Fruit fly (Drosophila melanogaster) whole organism, prepupa: ENCODE data around the gene MICU3.

Source experiments
- Blimp-1 ChIP-seq: fragments of 200-800 bp; sonication (Bioruptor generic); optimal IDR thresholded peaks from 3 replicates; lab custom pipeline; 2017; ENCODE audit warnings: missing biosample characterization, missing genetic modification characterization, mild to moderate bottlenecking, moderate library complexity, missing genetic modification reagents
- CG10631 ChIP-seq: fragments of 200-800 bp; sonication (Bioruptor generic); optimal IDR thresholded peaks from 2 replicates; lab custom pipeline; 2016; ENCODE audit warnings: missing biosample characterization, missing genetic modification characterization
- CG10669 ChIP-seq: fragments of 200-800 bp; sonication (Bioruptor generic); optimal IDR thresholded peaks from 3 replicates; lab custom pipeline; 2018; ENCODE audit warnings: missing biosample characterization, mild to moderate bottlenecking, missing genetic modification characterization, moderate library complexity
- CG11294 ChIP-seq: fragments of 200-800 bp; sonication (Bioruptor generic); IDR thresholded peaks from 2 replicates; pipeline ENCODE4 v1.3.6; 2022; ENCODE audit warnings: missing biosample characterization, missing genetic modification characterization
- CG11762 ChIP-seq: fragments of 200-800 bp; sonication (Bioruptor generic); optimal IDR thresholded peaks from 3 replicates; lab custom pipeline; 2016; ENCODE audit warnings: missing biosample characterization, missing genetic modification characterization; ENCODE audit not compliant: insufficient read depth
- CG15336 ChIP-seq: fragments of 200-800 bp; sonication (Bioruptor generic); IDR thresholded peaks from 2 replicates; pipeline ENCODE4 v1.3.6; 2022; ENCODE audit warnings: missing biosample characterization, missing genetic modification characterization
- CG1621 ChIP-seq: fragments of 200-800 bp; sonication (Bioruptor generic); optimal IDR thresholded peaks from 3 replicates; lab custom pipeline; 2018; ENCODE audit warnings: missing biosample characterization, mild to moderate bottlenecking, missing genetic modification characterization
- CG16779 ChIP-seq: fragments of 200-800 bp; sonication (Bioruptor generic); optimal IDR thresholded peaks from 3 replicates; lab custom pipeline; 2017; ENCODE audit warnings: missing biosample characterization, mild to moderate bottlenecking, missing genetic modification characterization
- CG34406 ChIP-seq: fragments of 200-800 bp; sonication (Bioruptor generic); optimal IDR thresholded peaks from 3 replicates; lab custom pipeline; 2016; ENCODE audit warnings: missing biosample characterization, missing genetic modification characterization
- CG3919 ChIP-seq: fragments of 200-800 bp; sonication (Bioruptor generic); optimal IDR thresholded peaks from 3 replicates; lab custom pipeline; 2016; ENCODE audit warnings: missing biosample characterization, missing genetic modification characterization
- CG4318 ChIP-seq: fragments of 200-800 bp; sonication (Bioruptor generic); optimal IDR thresholded peaks from 3 replicates; lab custom pipeline; 2017; ENCODE audit warnings: missing biosample characterization, mild to moderate bottlenecking, missing genetic modification characterization
- CG6163 ChIP-seq: fragments of 200-800 bp; sonication (Bioruptor generic); IDR thresholded peaks from 3 replicates; pipeline ENCODE4 v1.3.6; 2022; ENCODE audit warnings: missing biosample characterization, missing genetic modification characterization
- CG6792 ChIP-seq: fragments of 200-800 bp; sonication (Bioruptor generic); optimal IDR thresholded peaks from 3 replicates; lab custom pipeline; 2016; ENCODE audit warnings: missing biosample characterization, missing genetic modification characterization
- CG6808 ChIP-seq: fragments of 200-800 bp; sonication (Bioruptor generic); optimal IDR thresholded peaks from 3 replicates; lab custom pipeline; 2017; ENCODE audit warnings: missing biosample characterization, missing genetic modification characterization, mild to moderate bottlenecking, moderate library complexity, missing genetic modification reagents
- CG7368 ChIP-seq: fragments of 200-800 bp; sonication (Bioruptor generic); optimal IDR thresholded peaks from 3 replicates; lab custom pipeline; 2016; ENCODE audit warnings: missing biosample characterization, missing genetic modification characterization
- CG8119 ChIP-seq: fragments of 200-800 bp; sonication (Bioruptor generic); IDR thresholded peaks from 3 replicates; pipeline ENCODE4 v1.3.6; 2022; ENCODE audit warnings: missing biosample characterization, missing genetic modification characterization
- CG8319 ChIP-seq: fragments of 200-800 bp; sonication (Bioruptor generic); optimal IDR thresholded peaks from 3 replicates; lab custom pipeline; 2016; ENCODE audit warnings: missing biosample characterization, missing genetic modification characterization
- CG8632 ChIP-seq: fragments of 200-800 bp; sonication (Bioruptor generic); optimal IDR thresholded peaks from 3 replicates; lab custom pipeline; 2016; ENCODE audit warnings: missing biosample characterization, missing genetic modification characterization
- CG9139 ChIP-seq: fragments of 200-800 bp; sonication (Bioruptor generic); optimal IDR thresholded peaks from 3 replicates; lab custom pipeline; 2017; ENCODE audit warnings: missing biosample characterization, mild to moderate bottlenecking, missing genetic modification characterization
- Eip75B ChIP-seq: fragments of 200-800 bp; sonication (Bioruptor generic); optimal IDR thresholded peaks from 3 replicates; lab custom pipeline; 2016; ENCODE audit warnings: missing biosample characterization, missing genetic modification characterization
- Eip78C ChIP-seq: fragments of 200-800 bp; sonication (Bioruptor generic); peaks from one replicate; lab custom pipeline; 2016; ENCODE audit warnings: missing biosample characterization, missing genetic modification characterization
- Eip93F ChIP-seq: fragments of 200-800 bp; sonication (Bioruptor generic); optimal IDR thresholded peaks from 2 replicates; lab custom pipeline; 2016; ENCODE audit warnings: missing biosample characterization, mild to moderate bottlenecking, missing genetic modification characterization
- Ets21C ChIP-seq: fragments of 200-800 bp; sonication (Bioruptor generic); optimal IDR thresholded peaks from 3 replicates; lab custom pipeline; 2016; ENCODE audit warnings: missing biosample characterization, missing genetic modification characterization
- Ets96B ChIP-seq: fragments of 200-800 bp; optimal IDR thresholded peaks from 2 replicates; lab custom pipeline; 2019; ENCODE audit warnings: missing biosample characterization, mild to moderate bottlenecking, missing genetic modification characterization, moderate library complexity
- Gug ChIP-seq: fragments of 200-800 bp; sonication (Bioruptor generic); IDR thresholded peaks from 2 replicates; pipeline ENCODE4 v1.3.6; 2022; ENCODE audit warnings: missing biosample characterization, missing genetic modification characterization
- Hr38 ChIP-seq: sonication (Bioruptor generic); optimal IDR thresholded peaks from 2 replicates; lab custom pipeline; 2016; ENCODE audit warnings: missing biosample characterization, missing genetic modification characterization
- Hr4 ChIP-seq: fragments of 200-800 bp; sonication (Bioruptor generic); optimal IDR thresholded peaks from 3 replicates; lab custom pipeline; 2016; ENCODE audit warnings: missing biosample characterization, missing genetic modification characterization
- Lpt ChIP-seq: fragments of 200-800 bp; sonication (Bioruptor generic); optimal IDR thresholded peaks from 3 replicates; lab custom pipeline; 2016; ENCODE audit warnings: missing biosample characterization, missing genetic modification characterization
- Met ChIP-seq: fragments of 200-800 bp; sonication (Bioruptor generic); optimal IDR thresholded peaks from 3 replicates; lab custom pipeline; 2016; ENCODE audit warnings: missing biosample characterization, missing genetic modification characterization
- OdsH ChIP-seq: fragments of 200-800 bp; sonication (Bioruptor generic); optimal IDR thresholded peaks from 3 replicates; lab custom pipeline; 2016; ENCODE audit warnings: missing biosample characterization, missing genetic modification characterization
- Smox ChIP-seq: fragments of 200-800 bp; sonication (Bioruptor generic); optimal IDR thresholded peaks from 3 replicates; lab custom pipeline; 2016; ENCODE audit warnings: missing biosample characterization, missing genetic modification characterization
- Sox102F ChIP-seq: fragments of 200-800 bp; sonication (Bioruptor generic); optimal IDR thresholded peaks from 2 replicates; lab custom pipeline; 2016; ENCODE audit warnings: missing biosample characterization, mild to moderate bottlenecking, missing genetic modification characterization
- Sox14 ChIP-seq: fragments of 200-800 bp; sonication (Bioruptor generic); optimal IDR thresholded peaks from 3 replicates; lab custom pipeline; 2016; ENCODE audit warnings: missing biosample characterization, missing genetic modification characterization
- achi ChIP-seq: fragments of 200-800 bp; sonication (Bioruptor generic); optimal IDR thresholded peaks from 3 replicates; lab custom pipeline; 2016; ENCODE audit warnings: missing biosample characterization, missing genetic modification characterization
- acj6 ChIP-seq: fragments of 200-800 bp; sonication (Bioruptor generic); optimal IDR thresholded peaks from 3 replicates; lab custom pipeline; 2016; ENCODE audit warnings: missing biosample characterization, missing genetic modification characterization
- cyc ChIP-seq: fragments of 200-800 bp; sonication (Bioruptor generic); optimal IDR thresholded peaks from 3 replicates; lab custom pipeline; 2016; ENCODE audit warnings: missing biosample characterization, missing genetic modification characterization
- dac ChIP-seq: fragments of 200-800 bp; sonication (Bioruptor generic); optimal IDR thresholded peaks from 2 replicates; lab custom pipeline; 2017; ENCODE audit warnings: missing biosample characterization, mild to moderate bottlenecking, missing genetic modification characterization
- eg ChIP-seq: fragments of 200-800 bp; sonication (Bioruptor generic); IDR thresholded peaks from 3 replicates; pipeline ENCODE4 v1.3.6; 2022; ENCODE audit warnings: missing biosample characterization, missing genetic modification characterization
- esn ChIP-seq: fragments of 200-800 bp; sonication (Bioruptor generic); optimal IDR thresholded peaks from 2 replicates; lab custom pipeline; 2016; ENCODE audit warnings: missing biosample characterization, mild to moderate bottlenecking, missing genetic modification characterization, moderate library complexity
- fd59A ChIP-seq: fragments of 200-800 bp; sonication (Bioruptor generic); optimal IDR thresholded peaks from 2 replicates; lab custom pipeline; 2017; ENCODE audit warnings: missing biosample characterization, mild to moderate bottlenecking, missing genetic modification characterization, missing genetic modification reagents
- fd85E ChIP-seq: fragments of 200-800 bp; sonication (Bioruptor generic); optimal IDR thresholded peaks from 3 replicates; lab custom pipeline; 2016; ENCODE audit warnings: missing biosample characterization, missing genetic modification characterization
- fkh ChIP-seq: fragments of 200-800 bp; sonication (Bioruptor generic); optimal IDR thresholded peaks from 3 replicates; lab custom pipeline; 2017; ENCODE audit warnings: missing biosample characterization, mild to moderate bottlenecking, missing genetic modification characterization, moderate library complexity
- lz ChIP-seq: fragments of 200-800 bp; sonication (Bioruptor generic); optimal IDR thresholded peaks from 3 replicates; lab custom pipeline; 2016; ENCODE audit warnings: missing biosample characterization, missing genetic modification characterization
- net ChIP-seq: fragments of 200-800 bp; sonication (Bioruptor generic); optimal IDR thresholded peaks from 3 replicates; lab custom pipeline; 2016; ENCODE audit warnings: missing biosample characterization, missing genetic modification characterization
- pdm3 ChIP-seq: fragments of 200-800 bp; sonication (Bioruptor generic); optimal IDR thresholded peaks from 3 replicates; lab custom pipeline; 2016; ENCODE audit warnings: missing biosample characterization, missing genetic modification characterization
- salr ChIP-seq, 2 experiments: fragments of 200-800 bp; sonication (Bioruptor generic); optimal IDR thresholded peaks; 3 replicates each; lab custom pipeline; 2016 to 2018; ENCODE audit warnings: missing biosample characterization in 2 of 2, missing genetic modification characterization in 2 of 2, mild to moderate bottlenecking in 1 of 2
- spab ChIP-seq: fragments of 200-800 bp; sonication (Bioruptor generic); optimal IDR thresholded peaks from 2 replicates; lab custom pipeline; 2017; ENCODE audit warnings: missing biosample characterization, mild to moderate bottlenecking, missing genetic modification characterization, missing genetic modification reagents
- svp ChIP-seq: fragments of 200-800 bp; sonication (Bioruptor generic); peaks from one replicate; lab custom pipeline; 2016; ENCODE audit warnings: missing biosample characterization, missing genetic modification characterization
- topi ChIP-seq: fragments of 200-800 bp; sonication (Bioruptor generic); optimal IDR thresholded peaks from 3 replicates; lab custom pipeline; 2016; ENCODE audit warnings: missing biosample characterization, missing genetic modification characterization
- vri ChIP-seq: fragments of 200-800 bp; sonication (Bioruptor generic); optimal IDR thresholded peaks from 3 replicates; lab custom pipeline; 2016; ENCODE audit warnings: missing biosample characterization, mild to moderate bottlenecking, missing genetic modification characterization

Gene MICU3

dm6 chr3R:19891363-19891762, 44.3 kb downstream of the MICU3 start:
- TF ChIP-seq Eip78C (GFP tag; lab: Kevin White, UChicago) = peak; percentile 59
- TF ChIP-seq CG7368 (GFP tag; lab: Kevin White, UChicago) = no peak
- TF ChIP-seq CG6792 (GFP tag; lab: Kevin White, UChicago) = no peak
- no peak for TF ChIP-seq CG11762 (GFP tag; lab: Kevin White, UChicago)
- 0 out of 3 replicates have a peak, but pooled peaks have one; percentile 26 for TF ChIP-seq eg (GFP tag; lab: Robert Waterston, UW)
- TF ChIP-seq Blimp-1 (GFP tag; lab: Kevin White, UChicago) = no peak

- no peak for TF ChIP-seq CG4318
- TF ChIP-seq svp (GFP tag; lab: Kevin White, UChicago) = peak; percentile 76
- TF ChIP-seq Lpt (GFP tag; lab: Kevin White, UChicago) = no peak
- TF ChIP-seq CG11762 (GFP tag; lab: Kevin White, UChicago) = no peak
- no peak for TF ChIP-seq esn (GFP tag; lab: Kevin White, UChicago)
- TF ChIP-seq fkh = no peak
- TF ChIP-seq net (GFP tag; lab: Kevin White, UChicago) = no peak
- peak; percentile 19 for TF ChIP-seq acj6 (GFP tag; lab: Kevin White, UChicago)
- peak; percentile 58 for TF ChIP-seq CG8119
- peak in 1 of 2 experiments; percentile 6 for TF ChIP-seq salr (GFP tag; optimal IDR thresholded peaks at IDR 0.05; lab: Kevin White, UChicago)
- TF ChIP-seq Eip78C (GFP tag; lab: Kevin White, UChicago) = peak; percentile 78
- TF ChIP-seq achi = peak; percentile 32
- TF ChIP-seq fd59A (GFP tag; lab: Kevin White, UChicago) = no peak
- TF ChIP-seq eg (GFP tag; lab: Robert Waterston, UW) = peak; percentile 66; the same call in 2 of the 3 replicates
- TF ChIP-seq Eip93F (GFP tag; lab: Kevin White, UChicago) = no peak
- peak; percentile 34 for TF ChIP-seq Met
- TF ChIP-seq CG6163 (GFP tag; lab: Robert Waterston, UW) = peak; percentile 56
- TF ChIP-seq Gug (GFP tag; lab: Robert Waterston, UW) = no peak
- TF ChIP-seq CG3919 = peak; percentile 38
- no peak for TF ChIP-seq vri (GFP tag; lab: Kevin White, UChicago)
- no peak for TF ChIP-seq Blimp-1 (GFP tag; lab: Kevin White, UChicago)
- TF ChIP-seq CG10631 (GFP tag; lab: Kevin White, UChicago) = peak; percentile 43
- TF ChIP-seq Sox14 (GFP tag; lab: Kevin White, UChicago) = peak; percentile 37
- TF ChIP-seq CG9139 (GFP tag; lab: Kevin White, UChicago) = no peak
- TF ChIP-seq Ets21C = no peak
- peak; percentile 50 for TF ChIP-seq Hr4 (GFP tag; lab: Kevin White, UChicago)
- TF ChIP-seq CG16779 = no peak
- TF ChIP-seq CG1621 (tag; lab: Kevin White, UChicago) = no peak
- no peak for TF ChIP-seq CG8632 (GFP tag; lab: Kevin White, UChicago)
- TF ChIP-seq cyc (GFP tag; lab: Kevin White, UChicago) = peak; percentile 33
- no peak for TF ChIP-seq spab (GFP tag; lab: Kevin White, UChicago)
- TF ChIP-seq topi (GFP tag; lab: Kevin White, UChicago) = no peak
- TF ChIP-seq fd85E (GFP tag; lab: Kevin White, UChicago) = no peak
- no peak for TF ChIP-seq Smox
- TF ChIP-seq OdsH (GFP tag; lab: Kevin White, UChicago) = peak; percentile 21
- TF ChIP-seq CG8319 (GFP tag; lab: Kevin White, UChicago) = no peak
- TF ChIP-seq dac (GFP tag; lab: Kevin White, UChicago) = no peak
- TF ChIP-seq CG10669 (GFP tag; lab: Kevin White, UChicago) = peak; percentile 16
- no peak for TF ChIP-seq CG6808 (GFP tag; lab: Kevin White, UChicago)
- no peak for TF ChIP-seq Ets96B (tag; lab: Kevin White, UChicago)
- no peak for TF ChIP-seq Hr38 (GFP tag; lab: Kevin White, UChicago)
- peak; percentile 72 for TF ChIP-seq CG15336 (GFP tag; lab: Robert Waterston, UW)
- TF ChIP-seq Sox102F (GFP tag; lab: Kevin White, UChicago) = no peak
- TF ChIP-seq CG11294 (GFP tag; lab: Robert Waterston, UW) = peak; percentile 58; the same call in 1 of the 2 replicates
- no peak for TF ChIP-seq CG34406 (GFP tag; lab: Kevin White, UChicago)
- no peak for TF ChIP-seq pdm3 (GFP tag; lab: Kevin White, UChicago)
- TF ChIP-seq lz (GFP tag; lab: Kevin White, UChicago) = peak; percentile 26
- TF ChIP-seq Eip75B = no peak
Observed at dm6 chr3R:19892046-19892445, 44.9 kb downstream of the MICU3 start.
